Worm (Caenorhabditis elegans) whole organism, young adult: ENCODE results near the gene F32H5.4.

Experiments used
- B0336.3 ChIP-seq: fragments of 200-800 bp; sonication (Bioruptor generic); IDR thresholded peaks from 2 replicates; pipeline ENCODE4 v1.3.6; 2022; ENCODE audit warnings: missing genetic modification characterization, missing compliant biosample characterization
- hsf-1 ChIP-seq: fragments of 200-800 bp; sonication (Bioruptor generic); IDR thresholded peaks from 2 replicates; pipeline ENCODE4 v1.3.6; 2022; ENCODE audit warnings: missing genetic modification reagents, missing genetic modification characterization, missing compliant biosample characterization
- pha-4 ChIP-seq: fragments of 150-350 bp; sonication (generic microtip); optimal IDR thresholded peaks from 2 replicates; lab custom pipeline; 2014; ENCODE audit warnings: missing biosample characterization, missing genetic modification reagents, missing genetic modification characterization
- somi-1 ChIP-seq: fragments of 200-800 bp; sonication (Bioruptor generic); optimal IDR thresholded peaks from 2 replicates; lab custom pipeline; 2018; ENCODE audit warnings: mild to moderate bottlenecking, missing genetic modification characterization, missing compliant biosample characterization

ce11 chrV:13371336-13371735, 11.0 kb downstream of the F32H5.4 start:
- TF ChIP-seq pha-4 (tag; lab: Kevin White, UChicago) (no peak), hsf-1 (no peak), somi-1 (GFP tag; lab: Kevin White, UChicago) (no peak), B0336.3 (GFP tag; lab: Robert Waterston, UW) (no peak)
